Worm (Caenorhabditis elegans): ENCODE measurements around the gene C39B5.10.

The C39B5.10 gene

ce11 chrIII:2197706-2198105 lies 41.7 kb downstream of the C39B5.10 start, which contains the start of gene C39B5.6:
Gene C39B5.6, plus strand, starts transcription at chrIII:2198006.
- no peak for TF ChIP-seq unc-62 (GFP tag; optimal IDR thresholded peaks at IDR 0.05)
